Worm (Caenorhabditis elegans) whole organism, late embryonic: ENCODE results near the gene smcr-8.

Source experiments
- ceh-24 ChIP-seq: sonication (generic microtip); optimal IDR thresholded peaks from 2 replicates; lab custom pipeline; 2016; ENCODE audit warnings: mild to moderate bottlenecking, missing genetic modification characterization, missing compliant biosample characterization
- ceh-6 ChIP-seq: fragments of 200-800 bp; sonication (Bioruptor generic); optimal IDR thresholded peaks from 2 replicates; lab custom pipeline; 2018; ENCODE audit warnings: mild to moderate bottlenecking, missing genetic modification characterization, missing compliant biosample characterization
- dve-1 ChIP-seq: sonication (generic microtip); optimal IDR thresholded peaks from 2 replicates; lab custom pipeline; 2017; ENCODE audit warnings: antibody characterized with exemption, mild to moderate bottlenecking, missing genetic modification characterization, missing compliant biosample characterization
- fax-1 ChIP-seq: sonication (generic microtip); optimal IDR thresholded peaks from 2 replicates; lab custom pipeline; 2016; ENCODE audit warnings: missing genotype, missing genetic modification characterization, missing compliant biosample characterization
- nfya-1 ChIP-seq: sonication (generic microtip); optimal IDR thresholded peaks from 2 replicates; lab custom pipeline; 2017; ENCODE audit warnings: missing genetic modification characterization, mild to moderate bottlenecking, missing compliant biosample characterization, antibody characterized with exemption, moderate library complexity
- pat-9 ChIP-seq: fragments of 200-800 bp; sonication (Bioruptor generic); optimal IDR thresholded peaks from 2 replicates; lab custom pipeline; 2018; ENCODE audit warnings: mild to moderate bottlenecking, missing genetic modification characterization, moderate library complexity, missing compliant biosample characterization
- pha-4 ChIP-seq: fragments of 150-350 bp; optimal IDR thresholded peaks from 2 replicates; lab custom pipeline; 2018; ENCODE audit warnings: missing biosample characterization, missing genetic modification reagents, missing genetic modification characterization
- sdc-2 ChIP-seq: sonication (generic microtip); optimal IDR thresholded peaks from 2 replicates; lab custom pipeline; 2016; ENCODE audit warnings: missing genotype, missing genetic modification characterization, missing compliant biosample characterization
- sox-4 ChIP-seq: sonication (generic microtip); optimal IDR thresholded peaks from 2 replicates; lab custom pipeline; 2017; ENCODE audit warnings: mild to moderate bottlenecking, missing genetic modification characterization, inconsistent platforms, missing compliant biosample characterization
- tbx-7 ChIP-seq: sonication (generic microtip); optimal IDR thresholded peaks from 2 replicates; lab custom pipeline; 2016; ENCODE audit warnings: missing genotype, missing genetic modification characterization, missing compliant biosample characterization
- unc-55 ChIP-seq: sonication (generic microtip); optimal IDR thresholded peaks from 2 replicates; lab custom pipeline; 2017; ENCODE audit warnings: missing biosample characterization, missing genetic modification reagents, missing genetic modification characterization
- zip-5 ChIP-seq: sonication (generic microtip); optimal IDR thresholded peaks from 2 replicates; lab custom pipeline; 2016; ENCODE audit warnings: missing genetic modification characterization, missing compliant biosample characterization

DNA sequence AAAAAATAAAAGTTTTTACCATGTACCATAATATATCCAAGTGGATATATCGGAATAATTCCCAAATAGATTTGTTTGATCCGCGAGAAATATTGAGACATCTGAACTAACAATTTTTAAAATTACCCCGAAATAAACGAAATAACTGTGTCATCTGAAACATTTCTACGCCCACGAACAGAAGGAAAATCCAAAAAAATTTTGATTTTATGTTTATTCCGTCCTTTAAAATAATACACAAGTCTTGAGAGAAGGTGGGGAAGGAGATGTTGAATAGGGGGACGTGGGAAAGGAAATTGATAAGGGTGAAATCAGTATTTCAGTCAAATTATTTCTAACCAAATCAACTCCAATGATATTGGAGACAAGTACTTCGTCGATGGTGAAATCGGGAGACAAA is 9.6 kb downstream of the smcr-8 start, which contains the start of gene R144.11:
- TF ChIP-seq fax-1 (no peak), pat-9 (tag; lab: Kevin White, UChicago) (no peak), sox-4 (tag; lab: Kevin White, UChicago) (no peak), ceh-24 (tag; lab: Kevin White, UChicago) (no peak), zip-5 (tag; lab: Kevin White, UChicago) (no peak), sdc-2 (tag; lab: Kevin White, UChicago) (no peak), dve-1 (tag; lab: Kevin White, UChicago) (no peak), ceh-6 (no peak), pha-4 (tag; lab: Kevin White, UChicago) (no peak), nfya-1 (tag; lab: Kevin White, UChicago) (no peak), unc-55 (no peak), tbx-7 (tag; lab: Kevin White, UChicago) (no peak)
